Worm (Caenorhabditis elegans): Measurements from ENCODE around the gene mpz-4.
"Not testable (repeated sequence)": the region's sequence is repeated elsewhere in the genome, so short reads cannot be mapped to it uniquely, and the experiment has no call there.

DNA sequence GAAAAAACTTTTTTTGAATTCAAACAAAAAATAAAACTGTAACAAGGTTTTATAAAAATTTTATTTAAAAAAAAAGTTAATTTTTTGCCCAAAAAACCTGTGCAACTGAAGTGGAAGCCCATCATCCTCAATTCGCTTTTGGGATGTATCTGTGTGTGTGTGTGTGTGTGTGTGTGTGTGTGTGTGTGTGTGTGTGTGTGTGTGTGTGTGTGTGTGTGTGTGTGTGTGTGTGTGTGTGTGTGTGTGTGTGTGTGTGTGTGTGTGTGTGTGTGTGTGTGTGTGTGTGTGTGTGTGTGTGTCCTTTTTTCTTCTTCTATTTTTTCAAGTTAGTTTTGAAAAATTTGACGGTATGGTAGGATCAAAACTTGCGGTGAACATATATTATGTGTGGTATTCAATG lies 42.4 kb downstream of the mpz-4 start:
- TF ChIP-seq R02D3.7 (tag; optimal IDR thresholded peaks at IDR 0.05); skn-1 (tag; optimal IDR thresholded peaks at IDR 0.05); unc-39 (tag; optimal IDR thresholded peaks at IDR 0.05); pha-4 (GFP tag; IDR thresholded peaks at IDR 0.05); pha-4 (tag; optimal IDR thresholded peaks at IDR 0.05); fkh-10 (GFP tag; optimal IDR thresholded peaks at IDR 0.05); ceh-44 (GFP tag; IDR thresholded peaks at IDR 0.05); cey-2 (tag; optimal IDR thresholded peaks at IDR 0.05; ENCODE audit: borderline replicate concordance, insufficient read depth); dmd-8 (GFP tag; IDR thresholded peaks at IDR 0.05): not testable (repeated sequence)
